Fruit fly (Drosophila melanogaster): Measurements from ENCODE around the gene tai.

DNA sequence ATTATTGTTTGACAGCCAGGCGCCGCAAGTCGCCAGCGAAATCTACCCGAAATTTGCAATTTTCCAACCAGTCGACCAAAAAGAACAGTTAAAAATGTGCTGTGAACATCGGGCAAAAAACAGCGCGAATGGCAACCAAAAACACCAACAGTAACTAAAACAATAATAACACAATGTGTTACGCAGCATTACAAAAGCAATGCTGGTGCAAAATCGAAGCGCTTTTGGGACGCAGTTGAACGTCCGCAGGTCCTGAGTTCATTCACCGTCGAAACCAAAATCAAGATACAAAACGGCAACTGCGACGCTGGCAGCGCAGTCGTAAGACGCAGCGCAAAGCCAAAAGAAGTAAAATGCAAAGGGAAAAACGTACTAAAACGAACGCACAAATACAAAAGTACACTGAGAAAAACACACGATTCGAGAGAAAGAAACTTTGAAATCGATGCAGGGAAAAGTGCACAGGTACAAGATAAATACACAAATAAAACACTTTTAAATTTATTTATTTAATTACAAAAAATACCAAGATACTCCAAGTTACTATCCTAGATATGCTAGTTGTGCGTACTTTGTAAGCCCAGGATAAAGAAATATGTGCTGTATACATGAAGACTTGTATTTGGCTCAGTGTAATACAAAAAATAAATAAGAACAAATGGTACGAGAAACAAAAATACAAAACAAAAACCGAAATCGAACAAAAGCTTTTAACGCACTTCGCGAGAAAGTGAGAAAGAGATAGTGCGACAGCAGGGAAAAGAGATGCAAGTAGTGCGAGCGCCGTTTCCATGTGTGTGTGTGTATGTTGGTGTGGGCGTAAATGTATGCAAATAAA lies 44.5 kb downstream of the tai start:
- no peak for TF ChIP-seq usp (GFP tag; optimal IDR thresholded peaks at IDR 0.05)
- TF ChIP-seq psq (optimal IDR thresholded peaks at IDR 0.05): no peak

Measured in whole organism.